Worm (Caenorhabditis elegans) whole organism, L4 larva: ENCODE data around the gene K11H3.8.

Experiments used
- F44E2.7 ChIP-seq: fragments of 200-800 bp; sonication (Bioruptor generic); IDR thresholded peaks from 2 replicates; pipeline ENCODE4 v2.1.2; 2022; ENCODE audit warnings: missing genetic modification characterization, missing compliant biosample characterization
- T20F7.1 ChIP-seq: fragments of 200-800 bp; sonication (Bioruptor generic); optimal IDR thresholded peaks from 2 replicates; lab custom pipeline; 2018; ENCODE audit warnings: mild to moderate bottlenecking, missing genetic modification characterization, missing compliant biosample characterization
- T26A8.4 ChIP-seq: fragments of 200-800 bp; sonication (Bioruptor generic); IDR thresholded peaks from 2 replicates; pipeline ENCODE4 v1.3.6; 2022; ENCODE audit warnings: missing genetic modification characterization, missing compliant biosample characterization
- Y75B8A.6 ChIP-seq: fragments of 200-800 bp; sonication (Bioruptor generic); IDR thresholded peaks from 2 replicates; pipeline ENCODE4 v1.3.6; 2022; ENCODE audit warnings: missing genetic modification reagents, missing genetic modification characterization, missing compliant biosample characterization
- ZK337.2 ChIP-seq: fragments of 200-800 bp; sonication (Bioruptor generic); IDR thresholded peaks from 2 replicates; pipeline ENCODE4 v1.3.6; 2022; ENCODE audit warnings: missing genetic modification reagents, missing genetic modification characterization, missing compliant biosample characterization
- aha-1 ChIP-seq: fragments of 150-350 bp; peaks from one replicate; lab custom pipeline; 2014; ENCODE audit warnings: missing biosample characterization, missing genetic modification characterization
- ceh-20 ChIP-seq: fragments of 200-800 bp; sonication (Bioruptor generic); IDR thresholded peaks from 2 replicates; pipeline ENCODE4 v1.3.6; 2022; ENCODE audit warnings: missing genetic modification reagents, missing genetic modification characterization, missing compliant biosample characterization
- ceh-28 ChIP-seq: fragments of 150-350 bp; optimal IDR thresholded peaks from 2 replicates; lab custom pipeline; 2014; ENCODE audit warnings: missing biosample characterization, missing genetic modification reagents, missing genetic modification characterization
- ceh-62 ChIP-seq: sonication (generic microtip); optimal IDR thresholded peaks from 2 replicates; lab custom pipeline; 2017; ENCODE audit warnings: missing biosample characterization, missing genetic modification characterization
- cey-2 ChIP-seq: sonication (generic microtip); optimal IDR thresholded peaks from 3 replicates; lab custom pipeline; 2017; ENCODE audit warnings: missing genetic modification characterization, mild to moderate bottlenecking, missing compliant biosample characterization, antibody characterized with exemption, borderline replicate concordance; ENCODE audit not compliant: insufficient read depth
- ctbp-1 ChIP-seq: fragments of 200-800 bp; sonication (Bioruptor generic); IDR thresholded peaks from 2 replicates; pipeline ENCODE4 v1.3.6; 2022; ENCODE audit warnings: missing genetic modification reagents, missing genetic modification characterization, missing compliant biosample characterization
- daf-16 ChIP-seq, 3 experiments: sonication (generic microtip); optimal IDR thresholded peaks; 2 replicates each; lab custom pipeline; 2016 to 2017; ENCODE audit warnings: missing genetic modification characterization in 3 of 3, missing genetic modification reagents in 3 of 3, mild to moderate bottlenecking in 2 of 3, missing compliant biosample characterization in 2 of 3, missing biosample characterization in 1 of 3, moderate library complexity in 1 of 3
- dmd-6 ChIP-seq: fragments of 200-800 bp; sonication (Bioruptor generic); IDR thresholded peaks from 2 replicates; pipeline ENCODE4 v1.3.6; 2022; ENCODE audit warnings: missing genetic modification reagents, missing genetic modification characterization, missing compliant biosample characterization
- dmd-9 ChIP-seq: fragments of 200-800 bp; sonication (Bioruptor generic); IDR thresholded peaks from 2 replicates; pipeline ENCODE4 v1.3.6; 2022; ENCODE audit warnings: missing genetic modification reagents, missing genetic modification characterization, missing compliant biosample characterization
- duxl-1 ChIP-seq: sonication (generic microtip); optimal IDR thresholded peaks from 2 replicates; lab custom pipeline; 2016; ENCODE audit warnings: mild to moderate bottlenecking, missing genetic modification characterization, moderate library complexity, missing compliant biosample characterization; ENCODE audit not compliant: poor library complexity
- dve-1 ChIP-seq: sonication (generic microtip); optimal IDR thresholded peaks from 2 replicates; lab custom pipeline; 2017; ENCODE audit warnings: antibody characterized with exemption, mild to moderate bottlenecking, missing genetic modification characterization, missing compliant biosample characterization; ENCODE audit not compliant: insufficient read depth
- egl-43 ChIP-seq: fragments of 200-800 bp; sonication (Bioruptor generic); IDR thresholded peaks from 2 replicates; pipeline ENCODE4 v1.3.6; 2022; ENCODE audit warnings: missing genetic modification reagents, missing genetic modification characterization, missing compliant biosample characterization
- fos-1 ChIP-seq: fragments of 150-350 bp; optimal IDR thresholded peaks from 2 replicates; lab custom pipeline; 2014; ENCODE audit warnings: missing biosample characterization, missing genetic modification characterization
- hif-1 ChIP-seq, 2 experiments: sonication (generic microtip); optimal IDR thresholded peaks; 2 replicates each; lab custom pipeline; 2016 to 2017; ENCODE audit warnings: missing compliant biosample characterization in 2 of 2, missing genetic modification characterization in 2 of 2, missing genetic modification reagents in 2 of 2, missing genotype in 2 of 2, mild to moderate bottlenecking in 1 of 2
- hlh-11 ChIP-seq: fragments of 200-800 bp; sonication (Bioruptor generic); optimal IDR thresholded peaks from 2 replicates; lab custom pipeline; 2018; ENCODE audit warnings: mild to moderate bottlenecking, missing genetic modification characterization, missing compliant biosample characterization
- hlh-30 ChIP-seq: sonication (generic microtip); optimal IDR thresholded peaks from 2 replicates; lab custom pipeline; 2017; ENCODE audit warnings: antibody characterized with exemption, mild to moderate bottlenecking, missing genetic modification characterization, missing compliant biosample characterization; ENCODE audit not compliant: insufficient read depth
- lin-13 ChIP-seq: fragments of 150-350 bp; optimal IDR thresholded peaks from 2 replicates; lab custom pipeline; 2014; ENCODE audit warnings: missing biosample characterization, missing genetic modification reagents, missing genetic modification characterization
- lin-38 ChIP-seq: fragments of 200-800 bp; sonication (Bioruptor generic); IDR thresholded peaks from 2 replicates; pipeline ENCODE4 v1.3.6; 2022; ENCODE audit warnings: missing genetic modification reagents, missing genetic modification characterization, missing compliant biosample characterization
- lsy-2 ChIP-seq, 2 experiments: fragments of 150-350 bp in 1 of 2; sonication (generic microtip) in 1 of 2; optimal IDR thresholded peaks; 2 replicates each; lab custom pipeline; 2014 to 2017; ENCODE audit warnings: missing biosample characterization in 2 of 2, missing genetic modification characterization in 2 of 2
- madf-9 ChIP-seq: fragments of 200-800 bp; sonication (Bioruptor generic); conservative IDR thresholded peaks from 2 replicates; pipeline ENCODE4 v1.3.6; 2022; ENCODE audit warnings: missing genetic modification reagents, missing genetic modification characterization, missing compliant biosample characterization
- mdl-1 ChIP-seq, 2 experiments: fragments of 150-350 bp in 1 of 2; sonication (generic microtip) in 1 of 2; optimal IDR thresholded peaks; 2 replicates each; lab custom pipeline; 2014 to 2017; ENCODE audit warnings: missing biosample characterization in 2 of 2, missing genetic modification characterization in 2 of 2
- mep-1 ChIP-seq: fragments of 150-350 bp; sonication (generic microtip); optimal IDR thresholded peaks from 3 replicates; lab custom pipeline; 2014; ENCODE audit warnings: missing biosample characterization, missing genetic modification characterization
- mes-2 ChIP-seq: sonication (generic microtip); optimal IDR thresholded peaks from 2 replicates; lab custom pipeline; 2016; ENCODE audit warnings: missing genotype, mild to moderate bottlenecking, missing genetic modification characterization, missing compliant biosample characterization; ENCODE audit not compliant: poor library complexity, severe bottlenecking
- mxl-3 ChIP-seq: fragments of 200-800 bp; sonication (Bioruptor generic); optimal IDR thresholded peaks from 2 replicates; lab custom pipeline; 2018; ENCODE audit warnings: mild to moderate bottlenecking, missing genetic modification characterization, missing compliant biosample characterization
- nhr-11 ChIP-seq: fragments of 150-350 bp; optimal IDR thresholded peaks from 2 replicates; lab custom pipeline; 2014; ENCODE audit warnings: missing biosample characterization, missing genetic modification characterization
- nhr-237 ChIP-seq: sonication (generic microtip); optimal IDR thresholded peaks from 2 replicates; lab custom pipeline; 2017; ENCODE audit warnings: missing biosample characterization, missing genetic modification characterization
- nhr-28 ChIP-seq: fragments of 150-350 bp; optimal IDR thresholded peaks from 2 replicates; lab custom pipeline; 2014; ENCODE audit warnings: missing biosample characterization, missing genetic modification characterization
- nhr-41 ChIP-seq: fragments of 200-800 bp; sonication (Bioruptor generic); IDR thresholded peaks from 2 replicates; pipeline ENCODE4 v1.3.6; 2022; ENCODE audit warnings: missing genetic modification reagents, missing genetic modification characterization, missing compliant biosample characterization
- nhr-48 ChIP-seq: sonication (generic microtip); optimal IDR thresholded peaks from 2 replicates; lab custom pipeline; 2016; ENCODE audit warnings: mild to moderate bottlenecking, missing genetic modification characterization, missing compliant biosample characterization
- nhr-6 ChIP-seq: fragments of 150-350 bp; optimal IDR thresholded peaks from 2 replicates; lab custom pipeline; 2014; ENCODE audit warnings: missing biosample characterization, missing genetic modification characterization
- pha-4 ChIP-seq, 2 experiments: fragments of 150-350 bp in 1 of 2; fragments of 200-800 bp in 1 of 2; sonication (Bioruptor generic) in 1 of 2; IDR thresholded peaks in 1 of 2; optimal IDR thresholded peaks in 1 of 2; 2 replicates each; pipeline versions ENCODE4 v1.3.6 to Lab custom; 2014 to 2022; ENCODE audit warnings: missing genetic modification characterization in 2 of 2, missing genetic modification reagents in 2 of 2, missing biosample characterization in 1 of 2, missing compliant biosample characterization in 1 of 2
- rbr-2 ChIP-seq: sonication (generic microtip); optimal IDR thresholded peaks from 2 replicates; lab custom pipeline; 2016; ENCODE audit warnings: missing genotype, missing genetic modification characterization, missing compliant biosample characterization
- set-16 ChIP-seq: fragments of 200-800 bp; sonication (Bioruptor generic); IDR thresholded peaks from 2 replicates; pipeline ENCODE4 v1.3.6; 2022; ENCODE audit warnings: missing genetic modification reagents, missing genetic modification characterization, missing compliant biosample characterization
- unc-130 ChIP-seq: sonication (generic microtip); optimal IDR thresholded peaks from 2 replicates; lab custom pipeline; 2016; ENCODE audit warnings: missing genetic modification reagents, missing genetic modification characterization, missing compliant biosample characterization
- zip-2 ChIP-seq: fragments of 150-350 bp; optimal IDR thresholded peaks from 2 replicates; lab custom pipeline; 2014; ENCODE audit warnings: missing biosample characterization, missing genetic modification characterization

The K11H3.8 gene

ce11 chrIII:9807560-9808046, 27.4 kb upstream of the K11H3.8 start (continued):
- TF ChIP-seq dve-1 (tag; lab: Kevin White, UChicago) (peak; percentile 61), lsy-2 (tag; optimal IDR thresholded peaks at IDR 0.05; lab: Kevin White, UChicago) (peak; percentile 2 to 25), mxl-3 (GFP tag; lab: Kevin White, UChicago) (peak; percentile 79), cey-2 (tag; lab: Kevin White, UChicago) (no peak), ceh-20 (GFP tag; lab: Robert Waterston, UW) (peak; percentile 72), aha-1 (tag; lab: Kevin White, UChicago) (peak; percentile 81), lin-38 (GFP tag; lab: Robert Waterston, UW) (peak; percentile 30; the same call in 1 of the 2 replicates), dmd-6 (peak; percentile 37; the same call in 1 of the 2 replicates), mep-1 (tag; lab: Kevin White, UChicago) (peak; percentile 63), nhr-48 (tag; lab: Kevin White, UChicago) (peak; percentile 86), fos-1 (tag; lab: Kevin White, UChicago) (no peak), hlh-11 (tag; lab: Kevin White, UChicago) (peak; percentile 81), nhr-6 (peak; percentile 38), nhr-28 (tag; lab: Kevin White, UChicago) (peak; percentile 75), T20F7.1 (no peak), lin-13 (peak; percentile 8), nhr-237 (tag; lab: Kevin White, UChicago) (no peak), ceh-28 (tag; lab: Kevin White, UChicago) (no peak), daf-16 (GFP tag; optimal IDR thresholded peaks at IDR 0.05; lab: Kevin White, UChicago) (no peak), daf-16 (tag; optimal IDR thresholded peaks at IDR 0.05; lab: Kevin White, UChicago) (peak; percentile 13), ceh-62 (tag; lab: Kevin White, UChicago) (no peak), T26A8.4 (GFP tag; lab: Robert Waterston, UW) (0 out of 2 replicates have a peak, but pooled peaks have one; percentile 15), Y75B8A.6 (no peak)

- TF ChIP-seq lsy-2 (tag; optimal IDR thresholded peaks at IDR 0.05; lab: Kevin White, UChicago) (peak in 1 of 2 experiments; percentile 37), hif-1 (tag; optimal IDR thresholded peaks at IDR 0.05; lab: Kevin White, UChicago) (peak in 1 of 2 experiments; percentile 54), dve-1 (tag; lab: Kevin White, UChicago) (peak; percentile 3), lin-38 (GFP tag; lab: Robert Waterston, UW) (peak; percentile 53), hlh-30 (peak; percentile 9), mes-2 (tag; lab: Kevin White, UChicago) (peak; percentile 35), madf-9 (GFP tag; lab: Robert Waterston, UW) (no peak), dmd-9 (GFP tag; lab: Robert Waterston, UW) (no peak), T20F7.1 (peak; percentile 37), ZK337.2 (GFP tag; lab: Robert Waterston, UW) (no peak)
Measured at ce11 chrIII:9808179-9808578, 26.8 kb upstream of the K11H3.8 start, which contains the start of gene gtap-2. Gene gtap-2 (plus strand): TSS chrIII:9808544.

- 0 out of 2 replicates have a peak, but pooled peaks have one; percentile 13 for TF ChIP-seq T26A8.4 (GFP tag; lab: Robert Waterston, UW)
- TF ChIP-seq duxl-1: no peak
Measured at ce11 chrIII:9813146-9813545, 21.8 kb upstream of the K11H3.8 start, which contains the start of gene ZK632.14. Gene ZK632.14 (plus strand): TSS chrIII:9813446.

- peak; percentile 28 for TF ChIP-seq ceh-28 (tag; lab: Kevin White, UChicago)
- TF ChIP-seq hlh-11 (tag; lab: Kevin White, UChicago): peak; percentile 16
- TF ChIP-seq zip-2 (tag; lab: Kevin White, UChicago): no peak
- TF ChIP-seq aha-1 (tag; lab: Kevin White, UChicago): peak; percentile 84
- 0 out of 2 replicates have a peak, but pooled peaks have one; percentile 22 for TF ChIP-seq F44E2.7 (GFP tag; lab: Robert Waterston, UW)
- TF ChIP-seq mep-1 (tag; lab: Kevin White, UChicago): peak; percentile 43
- peak; percentile 30 for TF ChIP-seq nhr-11 (tag; lab: Kevin White, UChicago)
- TF ChIP-seq rbr-2 (tag; lab: Kevin White, UChicago): peak; percentile 33
- peak in 1 of 2 experiments; percentile 31 for TF ChIP-seq mdl-1 (tag; optimal IDR thresholded peaks at IDR 0.05; lab: Kevin White, UChicago)
- TF ChIP-seq ctbp-1 (GFP tag; lab: Robert Waterston, UW): no peak
- TF ChIP-seq dve-1 (tag; lab: Kevin White, UChicago): peak; percentile 22
- TF ChIP-seq mes-2 (tag; lab: Kevin White, UChicago): peak; percentile 41
- TF ChIP-seq pha-4 (GFP tag; IDR thresholded peaks at IDR 0.05; lab: Robert Waterston, UW): no peak
- TF ChIP-seq pha-4 (tag; optimal IDR thresholded peaks at IDR 0.05; lab: Kevin White, UChicago): peak; percentile 58
- peak; percentile 55; the same call in 1 of the 2 replicates for TF ChIP-seq egl-43
- TF ChIP-seq unc-130 (GFP tag; lab: Kevin White, UChicago): no peak
- TF ChIP-seq duxl-1: no peak
- no peak for TF ChIP-seq nhr-28 (tag; lab: Kevin White, UChicago)
- TF ChIP-seq nhr-6: peak; percentile 63
- TF ChIP-seq nhr-41 (GFP tag; lab: Robert Waterston, UW): no peak
- TF ChIP-seq set-16 (GFP tag; lab: Robert Waterston, UW): no peak
Measured at ce11 chrIII:9817087-9817612, 17.8 kb upstream of the K11H3.8 start, which contains the start of gene cnx-1. Gene cnx-1 (minus strand): TSS chrIII:9817137.
